Worm (Caenorhabditis elegans) whole organism, late embryonic: ENCODE results near the gene ama-1.

Experiments
- ceh-45 ChIP-seq: fragments of 200-800 bp; sonication (Bioruptor generic); IDR thresholded peaks from 2 replicates; pipeline ENCODE4 v1.3.6; 2022; ENCODE audit warnings: missing genetic modification reagents, missing genetic modification characterization, missing compliant biosample characterization
- ceh-48 ChIP-seq: sonication (generic microtip); optimal IDR thresholded peaks from 2 replicates; lab custom pipeline; 2016; ENCODE audit warnings: missing genetic modification characterization, inconsistent platforms, missing compliant biosample characterization
- dve-1 ChIP-seq: sonication (generic microtip); optimal IDR thresholded peaks from 2 replicates; lab custom pipeline; 2017; ENCODE audit warnings: antibody characterized with exemption, mild to moderate bottlenecking, missing genetic modification characterization, missing compliant biosample characterization
- ets-4 ChIP-seq: sonication (generic microtip); optimal IDR thresholded peaks from 2 replicates; lab custom pipeline; 2016; ENCODE audit warnings: missing genetic modification characterization, missing compliant biosample characterization
- fkh-10 ChIP-seq: fragments of 150-350 bp; optimal IDR thresholded peaks from 2 replicates; lab custom pipeline; 2014; ENCODE audit warnings: missing biosample characterization, missing genetic modification reagents, missing genetic modification characterization
- madf-2 ChIP-seq: sonication (generic microtip); optimal IDR thresholded peaks from 2 replicates; lab custom pipeline; 2017; ENCODE audit warnings: missing genetic modification characterization, missing compliant biosample characterization
- nfya-1 ChIP-seq: sonication (generic microtip); optimal IDR thresholded peaks from 2 replicates; lab custom pipeline; 2017; ENCODE audit warnings: missing genetic modification characterization, mild to moderate bottlenecking, missing compliant biosample characterization, antibody characterized with exemption, moderate library complexity
- nhr-232 ChIP-seq: sonication (generic microtip); optimal IDR thresholded peaks from 2 replicates; lab custom pipeline; 2016; ENCODE audit warnings: missing genetic modification characterization, missing compliant biosample characterization
- pha-4 ChIP-seq: fragments of 150-350 bp; optimal IDR thresholded peaks from 2 replicates; lab custom pipeline; 2018; ENCODE audit warnings: missing biosample characterization, missing genetic modification reagents, missing genetic modification characterization
- sdc-2 ChIP-seq: sonication (generic microtip); optimal IDR thresholded peaks from 2 replicates; lab custom pipeline; 2016; ENCODE audit warnings: missing genotype, missing genetic modification characterization, missing compliant biosample characterization
- sox-2 ChIP-seq: fragments of 200-800 bp; sonication (Bioruptor generic); IDR thresholded peaks from 2 replicates; pipeline ENCODE4 v1.3.6; 2022; ENCODE audit warnings: missing genetic modification reagents, missing genetic modification characterization, missing compliant biosample characterization
- tbx-2 ChIP-seq: sonication (generic microtip); optimal IDR thresholded peaks from 2 replicates; lab custom pipeline; 2016; ENCODE audit warnings: missing genetic modification characterization, missing compliant biosample characterization

- TF ChIP-seq tbx-2 (tag; lab: Kevin White, UChicago) (no peak), dve-1 (no peak), nfya-1 (tag; lab: Kevin White, UChicago) (no peak), ets-4 (tag; lab: Kevin White, UChicago) (no peak), pha-4 (tag; lab: Kevin White, UChicago) (no peak), nhr-232 (no peak), sox-2 (GFP tag; lab: Robert Waterston, UW) (no peak), madf-2 (no peak), ceh-48 (tag; lab: Kevin White, UChicago) (no peak), sdc-2 (tag; lab: Kevin White, UChicago) (no peak), fkh-10 (GFP tag; lab: Kevin White, UChicago) (no peak), ceh-45 (GFP tag; lab: Robert Waterston, UW) (no peak)
Observed at ce11 chrIV:4270925-4271324, 23.1 kb downstream of the ama-1 start, which contains the start of gene F36A4.2.
